Fruit fly (Drosophila melanogaster) whole organism: Measurements from ENCODE around the gene CG14907.

Source experiments
- CG8478 ChIP-seq: fragments of >200 bp; optimal IDR thresholded peaks from 2 replicates; lab custom pipeline; 2018; ENCODE audit warnings: inconsistent platforms
- Dll ChIP-seq: fragments of >200 bp; optimal IDR thresholded peaks from 2 replicates; lab custom pipeline; 2017
- pan ChIP-seq: fragments of >200 bp; optimal IDR thresholded peaks from 2 replicates; lab custom pipeline; 2017
- psq ChIP-seq: fragments of >200 bp; optimal IDR thresholded peaks from 2 replicates; lab custom pipeline; 2017
- usp ChIP-seq: fragments of >200 bp; optimal IDR thresholded peaks from 2 replicates; lab custom pipeline; 2017; ENCODE audit warnings: missing biosample characterization, missing genetic modification characterization, mixed read lengths

dm6 chr3R:16625844-16626430 is 26.2 kb downstream of the CG14907 start:
- no peak for TF ChIP-seq pan (lab: Kevin White, UChicago)
- no peak for TF ChIP-seq psq (lab: Kevin White, UChicago)
- peak; percentile 8 for TF ChIP-seq Dll (lab: Kevin White, UChicago)
- no peak for TF ChIP-seq CG8478 (lab: Kevin White, UChicago)
- no peak for TF ChIP-seq usp (GFP tag; lab: Kevin White, UChicago)
